Worm (Caenorhabditis elegans) whole organism, L2 larva: ENCODE data around the gene sto-1.

Experiments
- ama-1 ChIP-seq: fragments of 150-350 bp; optimal IDR thresholded peaks from 2 replicates; lab custom pipeline; 2018; ENCODE audit warnings: inconsistent platforms
- lin-13 ChIP-seq: fragments of 150-350 bp; optimal IDR thresholded peaks from 2 replicates; lab custom pipeline; 2014; ENCODE audit warnings: missing biosample characterization, missing genetic modification reagents, missing genetic modification characterization
- nhr-10 ChIP-seq: sonication (generic microtip); optimal IDR thresholded peaks from 2 replicates; lab custom pipeline; 2017; ENCODE audit warnings: missing biosample characterization, missing genetic modification characterization
- nhr-25 ChIP-seq: fragments of 150-350 bp; sonication (generic microtip); optimal IDR thresholded peaks from 3 replicates; lab custom pipeline; 2014; ENCODE audit warnings: missing biosample characterization, missing genetic modification characterization
- unc-62 ChIP-seq: fragments of 150-350 bp; optimal IDR thresholded peaks from 2 replicates; lab custom pipeline; 2014; ENCODE audit warnings: missing biosample characterization, missing genetic modification reagents, missing genetic modification characterization

ce11 chrX:7572057-7572456, 9.4 kb downstream of the sto-1 start, which contains the start of gene pcyt-1:
- no peak for TF ChIP-seq ama-1
- no peak for TF ChIP-seq lin-13 (GFP tag; lab: Kevin White, UChicago)
- TF ChIP-seq nhr-25, result no peak
- no peak for TF ChIP-seq unc-62 (GFP tag; lab: Kevin White, UChicago)
- no peak for TF ChIP-seq nhr-10 (tag; lab: Kevin White, UChicago)
